Fruit fly (Drosophila melanogaster) whole organism, embryonic: ENCODE data around the gene CG8460.

Source experiments
- ATbp ChIP-seq: fragments of 200-800 bp; sonication (Bioruptor generic); optimal IDR thresholded peaks from 2 replicates; lab custom pipeline; 2017; ENCODE audit warnings: missing biosample characterization, mild to moderate bottlenecking, missing genetic modification characterization, missing genetic modification reagents
- Antp ChIP-seq: fragments of 200-800 bp; sonication (Bioruptor generic); optimal IDR thresholded peaks from 3 replicates; lab custom pipeline; 2016; ENCODE audit warnings: missing biosample characterization, missing genetic modification characterization
- Bdp1 ChIP-seq: fragments of 200-800 bp; sonication (Bioruptor generic); optimal IDR thresholded peaks from 3 replicates; lab custom pipeline; 2016; ENCODE audit warnings: missing biosample characterization, missing genetic modification characterization
- CG11504 ChIP-seq: fragments of 200-800 bp; sonication (Bioruptor generic); optimal IDR thresholded peaks from 3 replicates; lab custom pipeline; 2019; ENCODE audit warnings: missing biosample characterization, mild to moderate bottlenecking, missing genetic modification characterization, moderate library complexity
- CG13894 ChIP-seq: fragments of 200-800 bp; sonication (Bioruptor generic); optimal IDR thresholded peaks from 3 replicates; lab custom pipeline; 2018; ENCODE audit warnings: missing biosample characterization, mild to moderate bottlenecking, missing genetic modification characterization, moderate library complexity
- CG15269 ChIP-seq: fragments of 200-800 bp; sonication (Bioruptor generic); optimal IDR thresholded peaks from 2 replicates; lab custom pipeline; 2018; ENCODE audit warnings: missing biosample characterization, mild to moderate bottlenecking, missing genetic modification characterization, moderate library complexity
- CG15479 ChIP-seq: fragments of 200-800 bp; sonication (Bioruptor generic); optimal IDR thresholded peaks from 3 replicates; lab custom pipeline; 2019; ENCODE audit warnings: missing biosample characterization, mild to moderate bottlenecking, missing genetic modification characterization, moderate library complexity
- CG17385 ChIP-seq: fragments of 200-800 bp; sonication (Bioruptor generic); optimal IDR thresholded peaks from 3 replicates; lab custom pipeline; 2018; ENCODE audit warnings: missing biosample characterization, mild to moderate bottlenecking, missing genetic modification characterization
- CG32767 ChIP-seq: fragments of 200-800 bp; sonication (Bioruptor generic); IDR thresholded peaks from 2 replicates; pipeline ENCODE4 v1.3.6; 2022; ENCODE audit warnings: missing biosample characterization, missing genetic modification characterization
- CG3838 ChIP-seq: fragments of 200-800 bp; sonication (Bioruptor generic); optimal IDR thresholded peaks from 3 replicates; lab custom pipeline; 2016; ENCODE audit warnings: missing biosample characterization, missing genetic modification characterization
- CG4617 ChIP-seq: fragments of 200-800 bp; sonication (Bioruptor generic); optimal IDR thresholded peaks from 3 replicates; lab custom pipeline; 2016; ENCODE audit warnings: missing biosample characterization, missing genetic modification characterization, borderline replicate concordance
- CG6175 ChIP-seq: fragments of 200-800 bp; sonication (Bioruptor generic); IDR thresholded peaks from 3 replicates; pipeline ENCODE4 v1.3.6; 2022; ENCODE audit warnings: missing biosample characterization, missing genetic modification characterization
- CG7556 ChIP-seq: fragments of 200-800 bp; sonication (Bioruptor generic); optimal IDR thresholded peaks from 2 replicates; lab custom pipeline; 2017; ENCODE audit warnings: missing biosample characterization, mild to moderate bottlenecking, missing genetic modification characterization
- CG8089 ChIP-seq: fragments of 200-800 bp; sonication (Bioruptor generic); optimal IDR thresholded peaks from 3 replicates; lab custom pipeline; 2016; ENCODE audit warnings: missing biosample characterization, missing genetic modification characterization
- CG8290 ChIP-seq, 3 experiments: fragments of 200-800 bp; sonication (Bioruptor generic); optimal IDR thresholded peaks; 2 replicates each; lab custom pipeline; 2016 to 2019; ENCODE audit warnings: missing biosample characterization in 3 of 3, missing genetic modification characterization in 3 of 3, mild to moderate bottlenecking in 2 of 3, moderate library complexity in 1 of 3
- CG8388 ChIP-seq: fragments of 200-800 bp; sonication (Bioruptor generic); optimal IDR thresholded peaks from 2 replicates; lab custom pipeline; 2019; ENCODE audit warnings: missing biosample characterization, mild to moderate bottlenecking, missing genetic modification characterization, moderate library complexity
- CG8924 ChIP-seq: fragments of 200-800 bp; optimal IDR thresholded peaks from 3 replicates; lab custom pipeline; 2019; ENCODE audit warnings: missing biosample characterization, mild to moderate bottlenecking, missing genetic modification characterization, moderate library complexity
- Dad ChIP-seq: fragments of 200-800 bp; sonication (Bioruptor generic); optimal IDR thresholded peaks from 3 replicates; lab custom pipeline; 2016; ENCODE audit warnings: missing biosample characterization, missing genetic modification characterization
- Dfd ChIP-seq, 2 experiments: fragments of >200 bp; optimal IDR thresholded peaks; 2 replicates each; lab custom pipeline; 2017; ENCODE audit warnings: missing biosample characterization in 2 of 2, missing genetic modification characterization in 2 of 2
- Mes4 ChIP-seq: fragments of 200-800 bp; sonication (Bioruptor generic); optimal IDR thresholded peaks from 2 replicates; lab custom pipeline; 2016; ENCODE audit warnings: missing biosample characterization, missing genetic modification characterization
- NC2β ChIP-seq: fragments of 200-800 bp; sonication (Bioruptor generic); optimal IDR thresholded peaks from 2 replicates; lab custom pipeline; 2016; ENCODE audit warnings: missing biosample characterization, missing genetic modification characterization
- Oli ChIP-seq: fragments of 200-800 bp; sonication (Bioruptor generic); optimal IDR thresholded peaks from 2 replicates; lab custom pipeline; 2018; ENCODE audit warnings: missing biosample characterization, mild to moderate bottlenecking, missing genetic modification characterization, moderate library complexity
- Opbp ChIP-seq: fragments of 200-800 bp; sonication (Bioruptor generic); IDR thresholded peaks from 3 replicates; pipeline ENCODE4 v1.3.6; 2022; ENCODE audit warnings: missing biosample characterization, missing genetic modification characterization; ENCODE audit not compliant: partially characterized antibody
- Optix ChIP-seq: fragments of 200-800 bp; sonication (Bioruptor generic); IDR thresholded peaks from 3 replicates; pipeline ENCODE4 v1.3.6; 2022; ENCODE audit warnings: missing biosample characterization, missing genetic modification characterization
- Stat92E ChIP-seq, 3 experiments: fragments of >200 bp in 2 of 3; fragments of 200-800 bp in 1 of 3; sonication (Bioruptor generic) in 1 of 3; optimal IDR thresholded peaks; 2 replicates each; lab custom pipeline; 2017 to 2019; ENCODE audit warnings: missing biosample characterization in 3 of 3, missing genetic modification characterization in 3 of 3, mild to moderate bottlenecking in 1 of 3, moderate library complexity in 1 of 3
- Trl ChIP-seq, 3 experiments: fragments of >200 bp in 2 of 3; fragments of 200-800 bp in 1 of 3; sonication (Bioruptor generic) in 1 of 3; optimal IDR thresholded peaks; 2 replicates in 1 of 3; 3 replicates in 2 of 3; lab custom pipeline; 2016 to 2017; ENCODE audit warnings: missing biosample characterization in 1 of 3, missing genetic modification characterization in 1 of 3
- abd-A ChIP-seq: fragments of 200-800 bp; sonication (Bioruptor generic); optimal IDR thresholded peaks from 3 replicates; lab custom pipeline; 2019; ENCODE audit warnings: missing biosample characterization, mild to moderate bottlenecking, missing genetic modification characterization, moderate library complexity
- bigmax ChIP-seq: fragments of 200-800 bp; sonication (Bioruptor generic); optimal IDR thresholded peaks from 2 replicates; lab custom pipeline; 2018; ENCODE audit warnings: missing biosample characterization, mild to moderate bottlenecking, missing genetic modification characterization
- chn ChIP-seq: fragments of 200-800 bp; sonication (Bioruptor generic); optimal IDR thresholded peaks from 2 replicates; lab custom pipeline; 2016; ENCODE audit warnings: missing biosample characterization, missing genetic modification characterization
- crp ChIP-seq, 2 experiments: fragments of 200-800 bp; sonication (Bioruptor generic); optimal IDR thresholded peaks; 2 replicates in 1 of 2; 3 replicates in 1 of 2; lab custom pipeline; 2017; ENCODE audit warnings: missing biosample characterization in 2 of 2, missing genetic modification characterization in 2 of 2, mild to moderate bottlenecking in 1 of 2, moderate library complexity in 1 of 2
- danr ChIP-seq: fragments of 200-800 bp; sonication (Bioruptor generic); IDR thresholded peaks from 2 replicates; pipeline ENCODE4 v1.3.6; 2022; ENCODE audit warnings: missing biosample characterization, missing genetic modification characterization
- disco-r ChIP-seq: fragments of 200-800 bp; sonication (Bioruptor generic); optimal IDR thresholded peaks from 2 replicates; lab custom pipeline; 2016; ENCODE audit warnings: missing biosample characterization, missing genetic modification characterization
- eyg ChIP-seq: fragments of 200-800 bp; sonication (Bioruptor generic); optimal IDR thresholded peaks from 3 replicates; lab custom pipeline; 2016; ENCODE audit warnings: missing biosample characterization, missing genetic modification characterization
- fu2 ChIP-seq: fragments of 200-800 bp; sonication (Bioruptor generic); optimal IDR thresholded peaks from 2 replicates; lab custom pipeline; 2016; ENCODE audit warnings: missing biosample characterization, missing genetic modification characterization
- gcm2 ChIP-seq: fragments of 200-800 bp; sonication (Bioruptor generic); optimal IDR thresholded peaks from 2 replicates; lab custom pipeline; 2016; ENCODE audit warnings: missing biosample characterization, missing genetic modification characterization
- gem ChIP-seq: fragments of 200-800 bp; sonication (Bioruptor generic); optimal IDR thresholded peaks from 2 replicates; lab custom pipeline; 2019; ENCODE audit warnings: missing biosample characterization, mild to moderate bottlenecking, missing genetic modification characterization, moderate library complexity
- hb ChIP-seq: fragments of 200-800 bp; sonication (Bioruptor generic); IDR thresholded peaks from 3 replicates; pipeline ENCODE4 v1.3.6; 2022; ENCODE audit warnings: missing biosample characterization, missing genetic modification characterization; ENCODE audit not compliant: partially characterized antibody
- hkb ChIP-seq, 2 experiments: fragments of 200-800 bp in 1 of 2; fragments of >200 bp in 1 of 2; sonication (Bioruptor generic) in 1 of 2; IDR thresholded peaks in 1 of 2; optimal IDR thresholded peaks in 1 of 2; 2 replicates each; pipeline versions ENCODE4 v1.3.6 to Lab custom; 2017 to 2022; ENCODE audit warnings: missing biosample characterization in 1 of 2, missing genetic modification characterization in 1 of 2
- ken ChIP-seq: fragments of 200-800 bp; sonication (Bioruptor generic); IDR thresholded peaks from 3 replicates; pipeline ENCODE4 v1.3.6; 2022; ENCODE audit warnings: missing biosample characterization, missing genetic modification characterization
- nau ChIP-seq: fragments of 200-800 bp; sonication (Bioruptor generic); optimal IDR thresholded peaks from 3 replicates; lab custom pipeline; 2017; ENCODE audit warnings: missing biosample characterization, mild to moderate bottlenecking, missing genetic modification characterization, missing genetic modification reagents
- pan ChIP-seq, 4 experiments: fragments of >200 bp in 3 of 4; fragments of 200-800 bp in 1 of 4; sonication (Bioruptor generic) in 1 of 4; optimal IDR thresholded peaks in 3 of 4; IDR thresholded peaks in 1 of 4; 2 replicates each; pipeline versions ENCODE4 v1.3.6 to Lab custom; 2017 to 2022; ENCODE audit warnings: missing biosample characterization in 2 of 4, missing genetic modification characterization in 2 of 4, mixed read lengths in 1 of 4
- pnt ChIP-seq: fragments of 200-800 bp; sonication (Bioruptor generic); optimal IDR thresholded peaks from 3 replicates; lab custom pipeline; 2016; ENCODE audit warnings: missing biosample characterization, missing genetic modification characterization
- pzg ChIP-seq: fragments of 200-800 bp; sonication (Bioruptor generic); optimal IDR thresholded peaks from 3 replicates; lab custom pipeline; 2018; ENCODE audit warnings: missing biosample characterization, mild to moderate bottlenecking, missing genetic modification characterization, moderate library complexity
- row ChIP-seq: fragments of 200-800 bp; sonication (Bioruptor generic); IDR thresholded peaks from 3 replicates; pipeline ENCODE4 v1.3.6; 2022; ENCODE audit warnings: missing biosample characterization, missing genetic modification characterization
- tap ChIP-seq: fragments of 200-800 bp; optimal IDR thresholded peaks from 3 replicates; lab custom pipeline; 2019; ENCODE audit warnings: missing biosample characterization, mild to moderate bottlenecking, missing genetic modification characterization, moderate library complexity
- tin ChIP-seq: fragments of 200-800 bp; sonication (Bioruptor generic); optimal IDR thresholded peaks from 3 replicates; lab custom pipeline; 2016; ENCODE audit warnings: missing biosample characterization, missing genetic modification characterization
- tna ChIP-seq: fragments of 200-800 bp; sonication (Bioruptor generic); IDR thresholded peaks from 2 replicates; pipeline ENCODE4 v1.3.6; 2022; ENCODE audit warnings: missing biosample characterization, missing genetic modification characterization; ENCODE audit not compliant: partially characterized antibody

The CG8460 gene

DNA sequence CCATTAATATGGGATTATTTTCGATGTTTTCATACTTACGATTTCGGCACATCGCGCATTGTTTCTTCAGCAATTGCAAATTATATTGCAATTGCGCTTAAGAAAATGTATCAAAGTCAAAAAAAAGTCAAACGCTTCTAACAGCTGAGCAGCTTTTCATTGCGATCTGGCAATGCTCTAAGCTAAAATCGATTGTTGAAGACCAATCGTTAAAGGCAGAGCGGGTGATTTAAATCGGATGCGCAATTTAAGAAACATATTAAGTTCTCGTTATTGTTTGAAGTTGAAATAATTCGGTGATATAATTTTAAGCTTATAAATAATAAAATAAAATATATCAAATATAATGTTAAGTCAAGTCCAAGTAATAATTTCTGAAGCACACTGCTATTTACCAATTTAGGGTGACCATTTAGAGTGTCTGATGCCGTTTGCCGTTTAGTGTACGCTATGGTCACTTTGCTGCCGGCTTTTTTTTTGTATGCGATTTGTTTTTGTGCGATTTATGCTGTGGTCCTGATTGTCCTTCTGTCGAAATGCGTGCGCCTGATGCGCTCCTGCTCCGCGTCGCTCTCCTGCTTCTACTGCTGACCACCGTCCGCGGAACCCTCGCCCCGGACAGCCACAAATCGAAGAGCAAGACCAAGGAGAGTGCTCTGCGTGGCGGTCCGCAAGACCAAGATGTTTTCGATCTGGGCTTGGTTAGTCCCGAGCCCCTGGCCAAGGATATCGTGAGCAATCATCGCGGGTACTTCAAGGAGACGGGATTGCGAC is at the start of gene CG8460, which contains the start of gene CG8475:
Gene CG8460, plus strand, starts transcription at position 437 of the 774 bp plus-strand sequence.
Gene CG8475, minus strand, starts transcription at position 162 of the 774 bp plus-strand sequence.
- TF ChIP-seq CG4617 (GFP tag; lab: Kevin White, UChicago) = peak; percentile 15
- TF ChIP-seq CG8290 (GFP tag; optimal IDR thresholded peaks at IDR 0.05; lab: Kevin White, UChicago) = no peak
- no peak for TF ChIP-seq CG8290 (tag; optimal IDR thresholded peaks at IDR 0.05; lab: Kevin White, UChicago)
- no peak for TF ChIP-seq CG15479
- peak; percentile 33 to 90 for TF ChIP-seq crp (GFP tag; optimal IDR thresholded peaks at IDR 0.05; lab: Kevin White, UChicago)
- TF ChIP-seq tna (GFP tag; lab: Robert Waterston, UW) = no peak
- TF ChIP-seq CG7556 = no peak
- TF ChIP-seq CG3838 (GFP tag; lab: Kevin White, UChicago) = no peak
- no peak for TF ChIP-seq CG6175 (GFP tag; lab: Robert Waterston, UW)
- TF ChIP-seq gcm2 = no peak
- TF ChIP-seq NC2β (GFP tag; lab: Kevin White, UChicago) = no peak
- no peak for TF ChIP-seq CG11504 (tag; lab: Kevin White, UChicago)
- TF ChIP-seq nau (GFP tag; lab: Kevin White, UChicago) = no peak
- no peak for TF ChIP-seq Optix
- TF ChIP-seq pnt (GFP tag; lab: Kevin White, UChicago) = no peak
- no peak for TF ChIP-seq tap (tag; lab: Kevin White, UChicago)
- TF ChIP-seq hkb (optimal IDR thresholded peaks at IDR 0.05; lab: Kevin White, UChicago) = no peak
- no peak for TF ChIP-seq hkb (GFP tag; IDR thresholded peaks at IDR 0.05; lab: Robert Waterston, UW)
- TF ChIP-seq Stat92E (GFP tag; optimal IDR thresholded peaks at IDR 0.05; lab: Kevin White, UChicago) = no peak
- no peak for TF ChIP-seq disco-r (GFP tag; lab: Kevin White, UChicago)
- TF ChIP-seq Dfd (GFP tag; optimal IDR thresholded peaks at IDR 0.05; lab: Kevin White, UChicago) = no peak
- no peak for TF ChIP-seq tin
- no peak for TF ChIP-seq ken
- no peak for TF ChIP-seq fu2
- TF ChIP-seq CG8388 (GFP tag; lab: Kevin White, UChicago) = no peak
- TF ChIP-seq Dad = no peak
- no peak for TF ChIP-seq CG32767 (GFP tag; lab: Robert Waterston, UW)
- TF ChIP-seq Antp (GFP tag; lab: Kevin White, UChicago) = no peak
- TF ChIP-seq CG13894 (tag; lab: Kevin White, UChicago) = no peak
- no peak for TF ChIP-seq Bdp1 (GFP tag; lab: Kevin White, UChicago)
- TF ChIP-seq pan (optimal IDR thresholded peaks at IDR 0.05; lab: Kevin White, UChicago) = no peak
- no peak for TF ChIP-seq pan (GFP tag; optimal IDR thresholded peaks at IDR 0.05 in 1 of 2, IDR thresholded peaks at IDR 0.05 in 1 of 2)
- TF ChIP-seq hb = no peak
- TF ChIP-seq bigmax (GFP tag; lab: Kevin White, UChicago) = no peak
- peak; percentile 57 for TF ChIP-seq pzg
- 0 out of 3 replicates have a peak, but pooled peaks have one; percentile 20 for TF ChIP-seq row (GFP tag; lab: Robert Waterston, UW)
- no peak for TF ChIP-seq danr
- TF ChIP-seq CG8924 = no peak
- no peak for TF ChIP-seq Opbp (GFP tag; lab: Robert Waterston, UW)
- TF ChIP-seq CG17385 (GFP tag; lab: Kevin White, UChicago) = no peak
- no peak for TF ChIP-seq CG15269 (tag; lab: Kevin White, UChicago)
- TF ChIP-seq Oli (tag; lab: Kevin White, UChicago) = no peak
- TF ChIP-seq ATbp (GFP tag; lab: Kevin White, UChicago) = no peak
- TF ChIP-seq gem = no peak
- TF ChIP-seq chn = no peak
- TF ChIP-seq Trl (optimal IDR thresholded peaks at IDR 0.05; lab: Kevin White, UChicago) = no peak
- TF ChIP-seq Trl (GFP tag; optimal IDR thresholded peaks at IDR 0.05; lab: Kevin White, UChicago) = no peak
- TF ChIP-seq eyg = no peak
- no peak for TF ChIP-seq abd-A
- no peak for TF ChIP-seq Mes4 (GFP tag; lab: Kevin White, UChicago)
- TF ChIP-seq CG8089 (GFP tag; lab: Kevin White, UChicago) = no peak
